Fruit fly (Drosophila melanogaster) whole organism, adult: ENCODE measurements around the gene skd.
A peak's percentile ranks its signal among the peaks of the same experiment; 100 is the strongest.

ENCODE experiments used
- CG12768 ChIP-seq: fragments of 200-800 bp; sonication (Bioruptor generic); optimal IDR thresholded peaks from 2 replicates; lab custom pipeline; 2017; ENCODE audit warnings: missing biosample characterization, missing genetic modification characterization, mild to moderate bottlenecking, moderate library complexity, missing genetic modification reagents
- CG14711 ChIP-seq: fragments of 200-800 bp; sonication (Bioruptor generic); optimal IDR thresholded peaks from 2 replicates; lab custom pipeline; 2018; ENCODE audit warnings: missing biosample characterization, mild to moderate bottlenecking, missing genetic modification characterization, moderate library complexity
- CG7045 ChIP-seq: fragments of 200-800 bp; sonication (Bioruptor generic); optimal IDR thresholded peaks from 2 replicates; lab custom pipeline; 2017; ENCODE audit warnings: missing biosample characterization, mild to moderate bottlenecking, missing genetic modification characterization
- Crg-1 ChIP-seq: fragments of 200-800 bp; sonication (Bioruptor generic); optimal IDR thresholded peaks from 2 replicates; lab custom pipeline; 2016; ENCODE audit warnings: missing biosample characterization, missing genetic modification characterization
- Hr96 ChIP-seq: fragments of 200-800 bp; sonication (Bioruptor generic); optimal IDR thresholded peaks from 2 replicates; lab custom pipeline; 2016; ENCODE audit warnings: missing biosample characterization, missing genetic modification characterization
- ovo ChIP-seq: fragments of 200-800 bp; sonication (Bioruptor generic); optimal IDR thresholded peaks from 2 replicates; lab custom pipeline; 2016; ENCODE audit warnings: missing biosample characterization, missing genetic modification characterization

dm6 chr3L:21026025-21026916, 963 bp downstream of the skd start:
- TF ChIP-seq ovo (peak; percentile 70), Crg-1 (GFP tag; lab: Kevin White, UChicago) (no peak), Hr96 (peak; percentile 28), CG14711 (tag; lab: Kevin White, UChicago) (no peak), CG7045 (GFP tag; lab: Kevin White, UChicago) (no peak), CG12768 (GFP tag; lab: Kevin White, UChicago) (peak; percentile 3)
